Worm (Caenorhabditis elegans): ENCODE measurements around the gene flr-4.

The flr-4 gene

ce11 chrX:15132073-15132472 lies 42.9 kb downstream of the flr-4 start:
- TF ChIP-seq fkh-10 (GFP tag; optimal IDR thresholded peaks at IDR 0.05) (no peak), efl-3 (GFP tag; optimal IDR thresholded peaks at IDR 0.05) (no peak), nhr-12 (tag; optimal IDR thresholded peaks at IDR 0.05) (no peak), fos-1 (tag; optimal IDR thresholded peaks at IDR 0.05) (no peak), blmp-1 (tag; optimal IDR thresholded peaks at IDR 0.05) (no peak), nhr-47 (tag; optimal IDR thresholded peaks at IDR 0.05) (no peak), F16B12.6 (tag; optimal IDR thresholded peaks at IDR 0.05) (no peak), nhr-90 (tag; optimal IDR thresholded peaks at IDR 0.05; ENCODE audit: poor library complexity) (no peak), pax-3 (tag; optimal IDR thresholded peaks at IDR 0.05) (no peak), grh-1 (GFP tag; IDR thresholded peaks at IDR 0.05) (no peak), hlh-17 (GFP tag; optimal IDR thresholded peaks at IDR 0.05; ENCODE audit: borderline replicate concordance) (no peak), egl-27 (tag; optimal IDR thresholded peaks at IDR 0.05) (no peak), nhr-11 (tag; optimal IDR thresholded peaks at IDR 0.05) (no peak)

ce11 chrX:15133180-15133579 lies 44.0 kb downstream of the flr-4 start:
- TF ChIP-seq irx-1 (tag; optimal IDR thresholded peaks at IDR 0.05) (no peak), aly-2 (tag; optimal IDR thresholded peaks at IDR 0.05) (no peak), unc-30 (tag; optimal IDR thresholded peaks at IDR 0.05) (no peak), zag-1 (tag; optimal IDR thresholded peaks at IDR 0.05) (no peak), xbp-1 (tag; optimal IDR thresholded peaks at IDR 0.05) (no peak), mab-9 (GFP tag; IDR thresholded peaks at IDR 0.05) (no peak), efl-3 (GFP tag; optimal IDR thresholded peaks at IDR 0.05) (no peak), rnt-1 (tag; optimal IDR thresholded peaks at IDR 0.05) (no peak), nhr-28 (tag; optimal IDR thresholded peaks at IDR 0.05) (no peak)

- TF ChIP-seq C34B4.2 (tag; optimal IDR thresholded peaks at IDR 0.05) (no peak), lin-14 (GFP tag; optimal IDR thresholded peaks at IDR 0.05) (peak; percentile 15)
These were observed 45.7 kb downstream of the flr-4 start for ce11 chrX:15134941-15135340.

All from whole organism, L1 larva.